Worm (Caenorhabditis elegans) whole organism, midembryonic: ENCODE data around the gene ttr-34.

Experiments used
- T22C8.4 ChIP-seq: fragments of 200-800 bp; sonication (Bioruptor generic); IDR thresholded peaks from 2 replicates; pipeline ENCODE4 v1.3.6; 2022; ENCODE audit warnings: missing genetic modification characterization, missing compliant biosample characterization
- cog-1 ChIP-seq: sonication (generic microtip); optimal IDR thresholded peaks from 2 replicates; lab custom pipeline; 2016; ENCODE audit warnings: missing genetic modification characterization, missing compliant biosample characterization
- flt-1 ChIP-seq: fragments of 200-800 bp; sonication (Bioruptor generic); IDR thresholded peaks from 2 replicates; pipeline ENCODE4 v1.3.6; 2022; ENCODE audit warnings: missing genetic modification characterization, missing compliant biosample characterization
- klf-2 ChIP-seq: fragments of 200-800 bp; sonication (Bioruptor generic); conservative IDR thresholded peaks from 2 replicates; pipeline ENCODE4 v1.3.6; 2022; ENCODE audit warnings: missing genetic modification reagents, missing genetic modification characterization, missing compliant biosample characterization
- med-1 ChIP-seq: sonication (generic microtip); optimal IDR thresholded peaks from 2 replicates; lab custom pipeline; 2017; ENCODE audit warnings: missing genetic modification characterization, mild to moderate bottlenecking, missing compliant biosample characterization, antibody characterized with exemption, missing genetic modification reagents; ENCODE audit not compliant: insufficient read depth
- ref-1 ChIP-seq: fragments of 200-800 bp; sonication (Bioruptor generic); conservative IDR thresholded peaks from 2 replicates; pipeline ENCODE4 v1.3.6; 2022; ENCODE audit warnings: missing genetic modification reagents, missing genetic modification characterization, missing compliant biosample characterization
- tab-1 ChIP-seq: fragments of 200-800 bp; sonication (Bioruptor generic); IDR thresholded peaks from 2 replicates; pipeline ENCODE4 v1.3.6; 2022; ENCODE audit warnings: missing genetic modification characterization, missing compliant biosample characterization
- ztf-23 ChIP-seq: fragments of 200-800 bp; sonication (Bioruptor generic); IDR thresholded peaks from 2 replicates; pipeline ENCODE4 v1.3.6; 2022; ENCODE audit warnings: missing genetic modification reagents, missing genetic modification characterization, missing compliant biosample characterization
- ztf-29 ChIP-seq: fragments of 200-800 bp; sonication (Bioruptor generic); IDR thresholded peaks from 2 replicates; pipeline ENCODE4 v1.3.6; 2022; ENCODE audit warnings: missing genetic modification reagents, missing genetic modification characterization, missing compliant biosample characterization

The ttr-34 gene

DNA sequence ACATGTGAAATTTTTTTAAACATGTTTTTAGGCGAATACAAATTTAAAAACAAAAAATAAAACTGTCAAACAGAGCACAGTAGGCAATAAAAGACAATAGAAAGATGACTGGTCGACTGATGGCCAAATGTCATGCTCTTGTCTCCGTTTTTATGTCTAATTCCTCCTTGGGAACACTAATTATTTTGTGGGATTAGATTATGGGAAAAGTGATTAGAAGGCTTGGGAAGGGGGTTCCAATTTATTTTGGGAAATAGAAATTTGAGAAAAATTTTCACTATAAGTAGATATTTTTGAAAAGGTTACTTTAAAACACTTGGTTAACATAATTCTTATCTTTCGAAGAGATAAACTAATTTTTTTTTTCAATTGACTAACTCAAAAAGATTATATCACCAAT lies 31.2 kb downstream of the ttr-34 start:
- no peak for TF ChIP-seq ref-1 (GFP tag; lab: Robert Waterston, UW)
- no peak for TF ChIP-seq tab-1 (GFP tag; lab: Robert Waterston, UW)
- no peak for TF ChIP-seq ztf-29
- TF ChIP-seq cog-1, result no peak
- no peak for TF ChIP-seq ztf-23 (GFP tag; lab: Robert Waterston, UW)
- TF ChIP-seq klf-2, result no peak
- no peak for TF ChIP-seq flt-1 (GFP tag; lab: Robert Waterston, UW)
- no peak for TF ChIP-seq med-1
- TF ChIP-seq T22C8.4 (GFP tag; lab: Robert Waterston, UW), result no peak

DNA sequence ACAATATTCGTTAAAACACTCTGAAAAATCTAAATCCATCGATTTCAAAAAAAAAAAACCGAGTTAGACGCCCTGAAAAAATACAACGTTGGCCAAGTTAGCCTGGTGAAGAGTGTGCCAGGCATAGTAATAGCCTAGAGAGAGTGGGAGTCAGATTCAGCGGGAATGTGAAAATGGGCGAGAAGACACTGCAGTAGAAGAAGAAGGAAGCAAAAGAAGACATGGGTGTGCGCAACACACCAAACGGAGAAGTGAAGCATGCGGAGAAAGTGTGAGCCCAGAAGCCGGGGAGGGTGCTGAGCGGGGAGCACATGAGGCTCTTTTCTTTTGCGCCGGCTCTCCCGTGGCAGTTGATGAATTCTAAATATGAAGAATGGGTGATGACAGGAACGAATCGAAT lies 31.6 kb downstream of the ttr-34 start:
- TF ChIP-seq flt-1 (GFP tag; lab: Robert Waterston, UW), result no peak
- no peak for TF ChIP-seq T22C8.4 (GFP tag; lab: Robert Waterston, UW)
- no peak for TF ChIP-seq klf-2
- no peak for TF ChIP-seq ref-1 (GFP tag; lab: Robert Waterston, UW)
- no peak for TF ChIP-seq tab-1 (GFP tag; lab: Robert Waterston, UW)
- TF ChIP-seq med-1, result no peak
- no peak for TF ChIP-seq ztf-23 (GFP tag; lab: Robert Waterston, UW)
- TF ChIP-seq ztf-29, result no peak
- no peak for TF ChIP-seq cog-1

DNA sequence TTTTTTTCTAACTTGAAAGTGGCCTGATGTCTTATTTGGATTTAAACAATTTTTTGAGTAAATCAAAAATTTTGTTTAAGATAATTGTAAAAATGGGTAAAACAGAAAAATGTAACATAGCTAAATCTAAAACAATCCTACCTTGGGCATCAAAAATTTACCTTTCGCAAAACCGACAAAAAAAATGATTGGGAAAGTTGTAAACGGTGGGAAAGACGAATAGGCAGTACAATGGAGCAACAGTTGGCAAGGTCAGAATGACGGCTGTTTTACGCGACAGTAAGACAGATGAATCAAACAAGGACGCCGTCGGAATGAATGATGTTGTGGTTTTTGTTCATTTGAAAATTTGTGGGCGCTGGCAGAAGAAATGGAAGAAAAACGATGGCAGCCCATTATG lies 34.8 kb downstream of the ttr-34 start:
- TF ChIP-seq tab-1 (GFP tag; lab: Robert Waterston, UW) (no peak), ztf-23 (GFP tag; lab: Robert Waterston, UW) (no peak), cog-1 (no peak), flt-1 (GFP tag; lab: Robert Waterston, UW) (no peak), ztf-29 (no peak), T22C8.4 (GFP tag; lab: Robert Waterston, UW) (no peak), ref-1 (GFP tag; lab: Robert Waterston, UW) (no peak), klf-2 (no peak), med-1 (no peak)

DNA sequence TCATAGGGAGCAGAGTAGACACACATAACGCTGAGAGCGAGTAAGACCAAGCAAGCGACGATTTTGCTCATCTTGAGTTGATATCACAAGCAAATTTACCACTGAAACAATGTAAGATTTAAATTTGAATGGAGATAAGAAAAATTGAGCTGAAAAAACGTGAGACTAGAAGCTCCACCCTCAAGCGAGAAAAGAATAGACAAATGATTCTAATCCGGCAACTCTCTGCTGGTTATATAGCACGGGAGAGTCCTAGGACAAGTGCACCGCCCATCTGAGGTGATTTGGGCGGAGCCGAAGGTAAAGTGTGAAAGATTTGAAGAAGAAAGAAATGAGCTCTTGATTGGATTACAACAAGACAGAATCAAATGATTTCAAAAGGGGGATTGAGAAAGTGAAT lies 38.8 kb downstream of the ttr-34 start, which contains the start of gene nlp-3:
TSS of gene nlp-3 (minus strand) at position 101 of the 400 bp plus-strand sequence.
- no peak for TF ChIP-seq klf-2
- TF ChIP-seq ztf-23 (GFP tag; lab: Robert Waterston, UW), result no peak
- no peak for TF ChIP-seq ztf-29
- no peak for TF ChIP-seq med-1
- TF ChIP-seq cog-1, result no peak
- TF ChIP-seq tab-1 (GFP tag; lab: Robert Waterston, UW), result no peak
- no peak for TF ChIP-seq T22C8.4 (GFP tag; lab: Robert Waterston, UW)
- no peak for TF ChIP-seq ref-1 (GFP tag; lab: Robert Waterston, UW)
- TF ChIP-seq flt-1 (GFP tag; lab: Robert Waterston, UW), result no peak

DNA sequence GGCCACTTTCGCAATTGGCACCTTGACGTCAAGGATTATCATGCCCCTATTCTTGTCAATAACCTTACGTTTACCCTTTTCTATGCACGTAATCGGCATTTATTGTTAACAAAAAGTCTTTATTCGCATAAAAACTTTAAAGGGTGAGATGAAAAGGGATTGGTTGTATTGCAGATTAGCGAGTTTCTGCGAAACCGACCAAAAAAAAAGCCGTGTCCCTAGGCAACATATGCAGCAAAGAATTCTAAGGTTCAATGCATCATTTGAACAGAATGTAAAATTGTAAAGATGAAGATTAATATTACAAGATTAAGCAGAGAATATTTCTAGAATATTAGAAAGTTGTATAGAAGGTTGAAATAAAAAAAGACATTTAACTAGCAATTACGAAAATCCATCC lies 42.4 kb downstream of the ttr-34 start:
- no peak for TF ChIP-seq ref-1 (GFP tag; lab: Robert Waterston, UW)
- TF ChIP-seq ztf-29, result no peak
- no peak for TF ChIP-seq cog-1
- TF ChIP-seq T22C8.4 (GFP tag; lab: Robert Waterston, UW), result no peak
- no peak for TF ChIP-seq flt-1 (GFP tag; lab: Robert Waterston, UW)
- TF ChIP-seq tab-1 (GFP tag; lab: Robert Waterston, UW), result no peak
- no peak for TF ChIP-seq med-1
- no peak for TF ChIP-seq klf-2
- no peak for TF ChIP-seq ztf-23 (GFP tag; lab: Robert Waterston, UW)

DNA sequence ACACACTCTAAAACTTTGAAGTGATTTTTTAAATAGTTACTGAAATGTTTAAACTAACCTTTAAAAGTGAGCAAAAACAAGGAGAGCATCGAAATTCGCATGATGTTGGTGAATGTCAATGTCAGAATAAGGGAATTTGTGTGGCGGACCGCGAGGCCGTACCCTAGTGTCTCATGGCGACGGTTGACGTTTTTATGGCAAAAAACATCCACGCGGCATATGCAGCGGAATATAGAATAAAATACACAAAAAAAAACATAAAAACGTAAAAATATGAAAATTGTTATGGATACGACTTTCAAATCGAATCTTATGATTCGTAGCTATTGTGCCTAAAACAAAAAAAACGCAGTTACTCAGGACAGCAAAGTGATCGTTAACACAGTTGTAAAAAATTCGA lies 50.3 kb downstream of the ttr-34 start, which contains the start of gene cwp-5:
TSS of gene cwp-5 (minus strand) at position 101 of the 400 bp plus-strand sequence.
- no peak for TF ChIP-seq T22C8.4 (GFP tag; lab: Robert Waterston, UW)
- no peak for TF ChIP-seq med-1
- no peak for TF ChIP-seq klf-2
- TF ChIP-seq flt-1 (GFP tag; lab: Robert Waterston, UW), result no peak
- no peak for TF ChIP-seq ztf-23 (GFP tag; lab: Robert Waterston, UW)
- TF ChIP-seq ref-1 (GFP tag; lab: Robert Waterston, UW), result no peak
- TF ChIP-seq ztf-29, result no peak
- no peak for TF ChIP-seq tab-1 (GFP tag; lab: Robert Waterston, UW)
- no peak for TF ChIP-seq cog-1
